Worm (Caenorhabditis elegans) whole organism, L1 larva: Measurements from ENCODE around the gene T27D12.6.
A peak's percentile ranks its signal among the peaks of the same experiment; 100 is the strongest.

Experiments used
- C04F5.9 ChIP-seq: sonication (generic microtip); optimal IDR thresholded peaks from 2 replicates; lab custom pipeline; 2016; ENCODE audit warnings: missing genetic modification characterization, missing compliant biosample characterization
- C16A3.4 ChIP-seq: fragments of 150-350 bp; optimal IDR thresholded peaks from 2 replicates; lab custom pipeline; 2014; ENCODE audit warnings: missing biosample characterization, missing genetic modification characterization
- C34B4.2 ChIP-seq: sonication (generic microtip); optimal IDR thresholded peaks from 2 replicates; lab custom pipeline; 2017; ENCODE audit warnings: mild to moderate bottlenecking, missing genetic modification characterization, missing compliant biosample characterization
- aha-1 ChIP-seq: fragments of 150-350 bp; optimal IDR thresholded peaks from 2 replicates; lab custom pipeline; 2014; ENCODE audit warnings: missing biosample characterization, missing genetic modification characterization
- alr-1 ChIP-seq: fragments of 200-800 bp; sonication (Bioruptor generic); optimal IDR thresholded peaks from 2 replicates; lab custom pipeline; 2018; ENCODE audit warnings: borderline replicate concordance, mild to moderate bottlenecking, missing genetic modification characterization, missing compliant biosample characterization
- aly-2 ChIP-seq: fragments of 150-350 bp; optimal IDR thresholded peaks from 2 replicates; lab custom pipeline; 2014; ENCODE audit warnings: missing biosample characterization, missing genetic modification characterization
- ama-1 ChIP-seq: fragments of 150-350 bp; optimal IDR thresholded peaks from 2 replicates; lab custom pipeline; 2014
- blmp-1 ChIP-seq: fragments of 150-350 bp; optimal IDR thresholded peaks from 2 replicates; lab custom pipeline; 2014; ENCODE audit warnings: missing biosample characterization, missing genetic modification characterization
- ceh-90 ChIP-seq: sonication (generic microtip); optimal IDR thresholded peaks from 2 replicates; lab custom pipeline; 2016; ENCODE audit warnings: missing genetic modification characterization, missing compliant biosample characterization
- ces-1 ChIP-seq: fragments of 150-350 bp; optimal IDR thresholded peaks from 2 replicates; lab custom pipeline; 2014; ENCODE audit warnings: missing biosample characterization, missing genetic modification reagents, missing genetic modification characterization
- dpl-1 ChIP-seq, 3 experiments: fragments of 150-350 bp in 2 of 3; sonication (generic microtip) in 1 of 3; optimal IDR thresholded peaks; 2 replicates each; lab custom pipeline; 2014 to 2017; ENCODE audit warnings: missing biosample characterization in 3 of 3, missing genetic modification characterization in 3 of 3, missing genetic modification reagents in 3 of 3
- dsc-1 ChIP-seq: sonication (generic microtip); optimal IDR thresholded peaks from 2 replicates; lab custom pipeline; 2016; ENCODE audit warnings: mild to moderate bottlenecking, missing genetic modification characterization, missing compliant biosample characterization
- efl-1 ChIP-seq, 4 experiments: fragments of 150-350 bp; optimal IDR thresholded peaks in 3 of 4; peaks in 1 of 4; 1 replicate in 1 of 4; 2 replicates in 3 of 4; lab custom pipeline; 2014; ENCODE audit warnings: missing biosample characterization in 2 of 4, missing genetic modification characterization in 2 of 4, missing genetic modification reagents in 2 of 4
- egl-27 ChIP-seq, 2 experiments: fragments of 150-350 bp in 1 of 2; sonication (generic microtip); optimal IDR thresholded peaks; 3 replicates each; lab custom pipeline; 2017 to 2018; ENCODE audit warnings: missing biosample characterization in 2 of 2, missing genetic modification characterization in 2 of 2, missing genetic modification reagents in 2 of 2
- elt-2 ChIP-seq: sonication (generic microtip); optimal IDR thresholded peaks from 2 replicates; lab custom pipeline; 2016; ENCODE audit warnings: missing genetic modification characterization, mild to moderate bottlenecking, inconsistent platforms, missing compliant biosample characterization, missing genetic modification reagents
- elt-3 ChIP-seq, 6 experiments: fragments of 150-350 bp in 1 of 6; sonication (generic microtip); optimal IDR thresholded peaks; 2 replicates each; lab custom pipeline; 2017 to 2018; ENCODE audit warnings: missing biosample characterization in 6 of 6, missing genetic modification characterization in 6 of 6, inconsistent platforms in 1 of 6
- fkh-10 ChIP-seq: sonication (generic microtip); optimal IDR thresholded peaks from 2 replicates; lab custom pipeline; 2017; ENCODE audit warnings: missing biosample characterization, missing genetic modification reagents, missing genetic modification characterization
- fkh-4 ChIP-seq: sonication (generic microtip); optimal IDR thresholded peaks from 2 replicates; lab custom pipeline; 2016; ENCODE audit warnings: missing compliant biosample characterization, missing genetic modification characterization, borderline replicate concordance
- fkh-8 ChIP-seq: sonication (generic microtip); optimal IDR thresholded peaks from 2 replicates; lab custom pipeline; 2016; ENCODE audit warnings: mild to moderate bottlenecking, missing genetic modification characterization, missing compliant biosample characterization
- fos-1 ChIP-seq: fragments of 150-350 bp; optimal IDR thresholded peaks from 2 replicates; lab custom pipeline; 2014; ENCODE audit warnings: missing biosample characterization, missing genetic modification characterization
- hlh-17 ChIP-seq: fragments of 200-800 bp; sonication (Bioruptor generic); optimal IDR thresholded peaks from 2 replicates; lab custom pipeline; 2018; ENCODE audit warnings: missing genetic modification characterization, mild to moderate bottlenecking, missing compliant biosample characterization, moderate library complexity, borderline replicate concordance
- jun-1 ChIP-seq: fragments of 150-350 bp; optimal IDR thresholded peaks from 2 replicates; lab custom pipeline; 2014; ENCODE audit warnings: missing biosample characterization, missing genetic modification reagents, missing genetic modification characterization
- lin-13 ChIP-seq: fragments of 150-350 bp; optimal IDR thresholded peaks from 2 replicates; lab custom pipeline; 2014; ENCODE audit warnings: missing biosample characterization, missing genetic modification reagents, missing genetic modification characterization
- lin-35 ChIP-seq, 2 experiments: fragments of 150-350 bp; optimal IDR thresholded peaks; 2 replicates each; lab custom pipeline; 2014; ENCODE audit warnings: missing biosample characterization in 2 of 2, missing genetic modification characterization in 2 of 2, missing genetic modification reagents in 2 of 2
- lir-3 ChIP-seq: sonication (generic microtip); optimal IDR thresholded peaks from 2 replicates; lab custom pipeline; 2016; ENCODE audit warnings: mild to moderate bottlenecking, missing genetic modification characterization, moderate library complexity, missing compliant biosample characterization; ENCODE audit not compliant: poor library complexity
- lsy-2 ChIP-seq, 2 experiments: fragments of 150-350 bp; optimal IDR thresholded peaks; 2 replicates each; lab custom pipeline; 2014; ENCODE audit warnings: missing biosample characterization in 2 of 2, missing genetic modification characterization in 2 of 2
- mab-9 ChIP-seq: fragments of 200-800 bp; sonication (Bioruptor generic); IDR thresholded peaks from 2 replicates; pipeline ENCODE4 v1.3.6; 2022; ENCODE audit warnings: missing genetic modification reagents, missing genetic modification characterization, missing compliant biosample characterization
- mef-2 ChIP-seq: fragments of 150-350 bp; optimal IDR thresholded peaks from 2 replicates; lab custom pipeline; 2014; ENCODE audit warnings: missing biosample characterization, missing genetic modification characterization
- mep-1 ChIP-seq: fragments of 150-350 bp; optimal IDR thresholded peaks from 2 replicates; lab custom pipeline; 2014; ENCODE audit warnings: missing biosample characterization, missing genetic modification characterization
- nhr-11 ChIP-seq: fragments of 150-350 bp; optimal IDR thresholded peaks from 2 replicates; lab custom pipeline; 2014; ENCODE audit warnings: missing biosample characterization, missing genetic modification characterization
- nhr-12 ChIP-seq: sonication (generic microtip); optimal IDR thresholded peaks from 2 replicates; lab custom pipeline; 2017; ENCODE audit warnings: missing biosample characterization, missing genetic modification characterization
- nhr-19 ChIP-seq: fragments of 200-800 bp; sonication (Bioruptor generic); conservative IDR thresholded peaks from 2 replicates; pipeline ENCODE4 v1.3.6; 2022; ENCODE audit warnings: missing genetic modification characterization, missing compliant biosample characterization
- nhr-20 ChIP-seq: sonication (generic microtip); optimal IDR thresholded peaks from 2 replicates; lab custom pipeline; 2016; ENCODE audit warnings: mild to moderate bottlenecking, missing genetic modification characterization, missing compliant biosample characterization
- nhr-237 ChIP-seq: fragments of 150-350 bp; optimal IDR thresholded peaks from 2 replicates; lab custom pipeline; 2014; ENCODE audit warnings: missing biosample characterization, missing genetic modification characterization
- nhr-28 ChIP-seq: fragments of 150-350 bp; optimal IDR thresholded peaks from 2 replicates; lab custom pipeline; 2014; ENCODE audit warnings: missing biosample characterization, missing genetic modification characterization
- nhr-76 ChIP-seq: sonication (generic microtip); optimal IDR thresholded peaks from 2 replicates; lab custom pipeline; 2017; ENCODE audit warnings: missing biosample characterization, missing genetic modification characterization
- nhr-77 ChIP-seq: fragments of 150-350 bp; optimal IDR thresholded peaks from 2 replicates; lab custom pipeline; 2014; ENCODE audit warnings: missing biosample characterization, missing genetic modification characterization
- pag-3 ChIP-seq: sonication (generic microtip); optimal IDR thresholded peaks from 2 replicates; lab custom pipeline; 2017; ENCODE audit warnings: missing genetic modification characterization, mild to moderate bottlenecking, missing compliant biosample characterization, antibody characterized with exemption, borderline replicate concordance; ENCODE audit not compliant: insufficient read depth
- pqm-1 ChIP-seq: sonication (generic microtip); optimal IDR thresholded peaks from 3 replicates; lab custom pipeline; 2017; ENCODE audit warnings: missing biosample characterization, missing genetic modification characterization
- snu-23 ChIP-seq: sonication (generic microtip); optimal IDR thresholded peaks from 2 replicates; lab custom pipeline; 2016; ENCODE audit warnings: missing genetic modification characterization, missing compliant biosample characterization
- sptf-1 ChIP-seq: fragments of 150-350 bp; optimal IDR thresholded peaks from 2 replicates; lab custom pipeline; 2014; ENCODE audit warnings: missing biosample characterization, missing genetic modification characterization
- sup-37 ChIP-seq: fragments of 200-800 bp; sonication (Bioruptor generic); optimal IDR thresholded peaks from 2 replicates; lab custom pipeline; 2018; ENCODE audit warnings: mild to moderate bottlenecking, missing genetic modification characterization, missing compliant biosample characterization
- tbx-2 ChIP-seq: sonication (generic microtip); optimal IDR thresholded peaks from 2 replicates; lab custom pipeline; 2016; ENCODE audit warnings: missing genetic modification characterization, missing compliant biosample characterization
- tlp-1 ChIP-seq: fragments of 150-350 bp; optimal IDR thresholded peaks from 2 replicates; lab custom pipeline; 2014; ENCODE audit warnings: missing biosample characterization, missing genetic modification characterization
- unc-130 ChIP-seq: fragments of 150-350 bp; optimal IDR thresholded peaks from 2 replicates; lab custom pipeline; 2017; ENCODE audit warnings: missing biosample characterization, missing genetic modification characterization, inconsistent platforms
- unc-30 ChIP-seq: sonication (generic microtip); optimal IDR thresholded peaks from 2 replicates; lab custom pipeline; 2017; ENCODE audit warnings: missing biosample characterization, missing genetic modification characterization
- unc-86 ChIP-seq: sonication (generic microtip); optimal IDR thresholded peaks from 2 replicates; lab custom pipeline; 2016; ENCODE audit warnings: missing genetic modification characterization, missing compliant biosample characterization
- unc-98 ChIP-seq: fragments of 200-800 bp; sonication (Bioruptor generic); IDR thresholded peaks from 2 replicates; pipeline ENCODE4 v1.3.6; 2022; ENCODE audit warnings: missing genetic modification characterization, missing compliant biosample characterization
- vab-15 ChIP-seq: sonication (generic microtip); optimal IDR thresholded peaks from 2 replicates; lab custom pipeline; 2017; ENCODE audit warnings: missing genotype, mild to moderate bottlenecking, missing genetic modification characterization, missing compliant biosample characterization
- xbp-1 ChIP-seq: sonication (generic microtip); optimal IDR thresholded peaks from 2 replicates; lab custom pipeline; 2016; ENCODE audit warnings: missing genetic modification characterization, missing compliant biosample characterization
- zag-1 ChIP-seq: fragments of 150-350 bp; optimal IDR thresholded peaks from 2 replicates; lab custom pipeline; 2014; ENCODE audit warnings: missing biosample characterization, missing genetic modification characterization
- zip-4 ChIP-seq: fragments of 200-800 bp; sonication (Bioruptor generic); optimal IDR thresholded peaks from 2 replicates; lab custom pipeline; 2018; ENCODE audit warnings: mild to moderate bottlenecking, missing genetic modification characterization, moderate library complexity, missing compliant biosample characterization
- ztf-11 ChIP-seq, 2 experiments: sonication (generic microtip); optimal IDR thresholded peaks; 2 replicates each; lab custom pipeline; 2016 to 2017; ENCODE audit warnings: missing genetic modification characterization in 2 of 2, missing biosample characterization in 1 of 2, missing compliant biosample characterization in 1 of 2

Gene T27D12.6

ce11 chrII:11813895-11814369 lies 21.4 kb upstream of the T27D12.6 start, which contains the start of gene F43G6.8:
F43G6.8 (minus strand) TSS chrII:11814092.
- no peak for TF ChIP-seq dsc-1 (tag; lab: Kevin White, UChicago)
- TF ChIP-seq mep-1: peak; percentile 71
- TF ChIP-seq ama-1 (lab: Kevin White, UChicago): peak; percentile 52
- peak; percentile 46 to 64 for TF ChIP-seq lin-35 (GFP tag; optimal IDR thresholded peaks at IDR 0.05; lab: Kevin White, UChicago)
- peak; percentile 37 for TF ChIP-seq C16A3.4
- TF ChIP-seq pqm-1 (tag; lab: Kevin White, UChicago): no peak
- TF ChIP-seq lsy-2 (tag; optimal IDR thresholded peaks at IDR 0.05; lab: Kevin White, UChicago): peak; percentile 42 to 72
- TF ChIP-seq blmp-1 (tag; lab: Kevin White, UChicago): peak; percentile 97
- TF ChIP-seq mab-9 (GFP tag; lab: Robert Waterston, UW): 0 out of 2 replicates have a peak, but pooled peaks have one; percentile 33
- TF ChIP-seq nhr-12 (tag; lab: Kevin White, UChicago): no peak
- no peak for TF ChIP-seq fkh-4
- TF ChIP-seq sptf-1: no peak
- TF ChIP-seq tlp-1 (tag; lab: Kevin White, UChicago): no peak
- TF ChIP-seq fkh-8 (tag; lab: Kevin White, UChicago): peak; percentile 75
- TF ChIP-seq mef-2: no peak
- no peak for TF ChIP-seq unc-30
- no peak for TF ChIP-seq hlh-17 (GFP tag; lab: Kevin White, UChicago)
- TF ChIP-seq nhr-237 (tag; lab: Kevin White, UChicago): no peak
- no peak for TF ChIP-seq unc-98 (GFP tag; lab: Robert Waterston, UW)
- no peak for TF ChIP-seq egl-27 (tag; optimal IDR thresholded peaks at IDR 0.05; lab: Kevin White, UChicago)
- TF ChIP-seq jun-1: peak; percentile 12
- TF ChIP-seq elt-2: no peak
- TF ChIP-seq ztf-11 (tag; optimal IDR thresholded peaks at IDR 0.05; lab: Kevin White, UChicago): no peak
- TF ChIP-seq nhr-20 (tag; lab: Kevin White, UChicago): peak; percentile 59
- no peak for TF ChIP-seq tbx-2 (tag; lab: Kevin White, UChicago)
- TF ChIP-seq efl-1 (optimal IDR thresholded peaks at IDR 0.05; lab: Kevin White, UChicago): peak; percentile 53 to 64
- peak; percentile 27 to 92 for TF ChIP-seq efl-1 (GFP tag; optimal IDR thresholded peaks at IDR 0.05 in 1 of 2; lab: Kevin White, UChicago)
- TF ChIP-seq aha-1 (tag; lab: Kevin White, UChicago): no peak
- no peak for TF ChIP-seq nhr-76 (tag; lab: Kevin White, UChicago)
- no peak for TF ChIP-seq nhr-19 (GFP tag; lab: Robert Waterston, UW)
- no peak for TF ChIP-seq ces-1
- TF ChIP-seq nhr-28 (tag; lab: Kevin White, UChicago): no peak
- peak; percentile 21 for TF ChIP-seq lin-13
- TF ChIP-seq xbp-1 (tag; lab: Kevin White, UChicago): peak; percentile 18
- peak; percentile 12 to 45 (median 35) for TF ChIP-seq dpl-1 (GFP tag; optimal IDR thresholded peaks at IDR 0.05; lab: Kevin White, UChicago)
- TF ChIP-seq snu-23 (GFP tag; lab: Kevin White, UChicago): peak; percentile 62
- no peak for TF ChIP-seq fos-1 (tag; lab: Kevin White, UChicago)
- TF ChIP-seq pag-3 (tag; lab: Kevin White, UChicago): no peak
- TF ChIP-seq elt-3 (tag; optimal IDR thresholded peaks at IDR 0.05; lab: Kevin White, UChicago): peak in 1 of 6 experiments; percentile 30
- no peak for TF ChIP-seq sup-37 (GFP tag; lab: Kevin White, UChicago)
- no peak for TF ChIP-seq ceh-90 (tag; lab: Kevin White, UChicago)
- TF ChIP-seq zag-1 (tag; lab: Kevin White, UChicago): no peak
- no peak for TF ChIP-seq alr-1 (tag; lab: Kevin White, UChicago)
- TF ChIP-seq unc-130 (tag; lab: Kevin White, UChicago): peak; percentile 58
- no peak for TF ChIP-seq vab-15 (tag; lab: Kevin White, UChicago)
- TF ChIP-seq unc-86 (tag; lab: Kevin White, UChicago): peak; percentile 12
- TF ChIP-seq fkh-10 (GFP tag; lab: Kevin White, UChicago): no peak
- no peak for TF ChIP-seq zip-4
- peak; percentile 33 for TF ChIP-seq lir-3 (tag; lab: Kevin White, UChicago)
- no peak for TF ChIP-seq C34B4.2
- TF ChIP-seq C04F5.9: no peak
- TF ChIP-seq nhr-11 (tag; lab: Kevin White, UChicago): peak; percentile 55
- no peak for TF ChIP-seq nhr-77 (tag; lab: Kevin White, UChicago)
- no peak for TF ChIP-seq aly-2 (tag; lab: Kevin White, UChicago)
